Fruit fly (Drosophila melanogaster): ENCODE results near the gene CG11658.

Gene CG11658

DNA sequence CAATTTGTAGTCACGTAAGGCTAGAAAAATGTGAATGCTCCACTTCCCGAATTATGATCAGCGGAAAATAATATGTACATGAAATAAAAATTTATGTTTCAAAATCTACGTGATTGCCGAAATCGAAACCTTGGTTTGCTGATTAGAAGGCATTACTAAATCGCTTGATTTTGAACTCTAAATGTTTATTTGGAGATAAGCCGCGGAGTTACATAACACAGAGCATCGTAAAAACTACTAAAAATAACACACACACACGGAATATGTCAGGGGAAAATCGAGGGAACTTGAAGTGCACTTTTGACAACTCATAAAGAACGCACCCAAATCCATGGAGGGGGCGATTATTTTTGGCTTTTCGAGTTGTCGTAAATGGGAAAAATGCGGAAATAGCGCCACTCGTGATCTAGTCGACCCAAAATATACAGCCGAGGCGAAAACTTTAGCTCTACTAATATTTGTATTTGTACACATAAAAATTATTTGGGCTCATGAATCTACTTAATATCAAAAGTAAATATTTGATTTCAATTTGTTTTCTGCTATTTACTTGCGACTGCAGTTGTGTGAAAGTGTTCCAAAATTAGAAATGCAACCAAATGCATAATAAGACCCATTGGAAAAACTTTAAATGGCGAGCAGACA, 3.3 kb downstream of the CG11658 start:
- TF ChIP-seq CG3032 (tag; optimal IDR thresholded peaks at IDR 0.05) (no peak), Hr39 (GFP tag; optimal IDR thresholded peaks at IDR 0.05) (no peak), cyc (GFP tag; optimal IDR thresholded peaks at IDR 0.05) (no peak), CG7368 (GFP tag; optimal IDR thresholded peaks at IDR 0.05) (no peak), CG16779 (tag; optimal IDR thresholded peaks at IDR 0.05) (no peak), CG10669 (GFP tag; optimal IDR thresholded peaks at IDR 0.05) (no peak), Eip78C (GFP tag) (no peak), dsx (GFP tag; optimal IDR thresholded peaks at IDR 0.05; ENCODE audit: poor library complexity, severe bottlenecking) (no peak), OdsH (GFP tag; optimal IDR thresholded peaks at IDR 0.05) (no peak), Lpt (GFP tag; optimal IDR thresholded peaks at IDR 0.05) (no peak), Ets96B (tag; optimal IDR thresholded peaks at IDR 0.05) (no peak), ss (GFP tag; optimal IDR thresholded peaks at IDR 0.05) (no peak), CG6792 (GFP tag; optimal IDR thresholded peaks at IDR 0.05) (no peak), vri (GFP tag; optimal IDR thresholded peaks at IDR 0.05) (no peak), CG11294 (GFP tag; IDR thresholded peaks at IDR 0.05) (no peak), Eip93F (GFP tag; optimal IDR thresholded peaks at IDR 0.05) (no peak), salr (GFP tag; optimal IDR thresholded peaks at IDR 0.05) (no peak)

DNA sequence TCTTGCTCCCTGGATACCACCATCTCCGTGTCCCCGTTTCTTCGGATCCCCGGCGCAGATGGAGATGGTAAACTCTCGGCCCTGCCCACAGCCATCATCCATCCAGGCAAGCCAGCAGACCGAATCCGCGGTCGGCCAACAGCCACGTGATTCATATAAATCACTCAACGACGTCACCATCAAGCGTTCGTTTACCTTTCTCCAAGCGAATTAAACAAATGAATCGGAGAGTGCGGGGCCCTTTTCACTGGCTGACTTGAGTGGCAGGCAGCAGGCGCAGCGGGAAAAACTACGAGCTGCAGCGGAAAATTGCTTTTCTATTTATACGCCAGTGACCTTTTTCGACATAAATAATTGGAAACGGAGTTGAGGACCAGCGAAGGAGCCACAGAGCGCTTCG, 4.8 kb downstream of the CG11658 start:
- no peak for TF ChIP-seq CG11294 (GFP tag; IDR thresholded peaks at IDR 0.05)
- no peak for TF ChIP-seq CG10669 (GFP tag; optimal IDR thresholded peaks at IDR 0.05)
- TF ChIP-seq Lpt (GFP tag; optimal IDR thresholded peaks at IDR 0.05), result peak; percentile 30
- TF ChIP-seq Sox102F (GFP tag; optimal IDR thresholded peaks at IDR 0.05), result no peak
- TF ChIP-seq fkh (GFP tag; optimal IDR thresholded peaks at IDR 0.05), result no peak
- TF ChIP-seq fd85E (GFP tag; optimal IDR thresholded peaks at IDR 0.05), result no peak
- no peak for TF ChIP-seq CG6854 (GFP tag; optimal IDR thresholded peaks at IDR 0.05)

DNA sequence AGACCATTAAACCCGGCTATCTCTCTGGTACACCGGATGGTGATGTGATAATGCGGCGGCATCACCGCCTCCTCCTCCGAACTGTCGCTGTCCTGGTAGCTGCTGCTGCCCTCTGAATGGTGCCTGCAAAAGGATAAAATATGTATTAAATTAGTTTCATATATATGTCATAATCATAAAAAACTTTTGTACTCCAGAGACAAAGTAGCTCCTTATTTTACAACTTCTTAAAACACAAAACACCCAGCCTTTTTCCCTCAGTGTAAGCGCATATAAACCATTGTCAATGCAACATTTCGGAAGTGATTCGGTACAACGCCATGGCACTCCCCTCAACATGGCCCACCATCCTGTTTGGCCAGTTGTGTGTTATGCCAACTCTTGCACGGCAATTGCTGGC, 6.7 kb downstream of the CG11658 start:
- TF ChIP-seq CG16779 (tag; optimal IDR thresholded peaks at IDR 0.05) (no peak), fd59A (GFP tag; optimal IDR thresholded peaks at IDR 0.05) (no peak), CG6163 (GFP tag; IDR thresholded peaks at IDR 0.05) (peak; percentile 28; the same call in 1 of the 3 replicates), fkh (GFP tag; optimal IDR thresholded peaks at IDR 0.05) (no peak), CG6276 (GFP tag; optimal IDR thresholded peaks at IDR 0.05) (peak; percentile 70), Hr4 (GFP tag; optimal IDR thresholded peaks at IDR 0.05) (peak; percentile 34), Eip78C (GFP tag) (peak; percentile 79), Lpt (GFP tag; optimal IDR thresholded peaks at IDR 0.05) (peak; percentile 28), CG7368 (GFP tag; optimal IDR thresholded peaks at IDR 0.05) (no peak), CG8119 (GFP tag; IDR thresholded peaks at IDR 0.05) (peak; percentile 70), CG32006 (GFP tag; optimal IDR thresholded peaks at IDR 0.05) (peak; percentile 60), spab (GFP tag; optimal IDR thresholded peaks at IDR 0.05) (no peak), CG11294 (GFP tag; IDR thresholded peaks at IDR 0.05) (no peak), Blimp-1 (GFP tag; optimal IDR thresholded peaks at IDR 0.05) (no peak), CG15336 (GFP tag; IDR thresholded peaks at IDR 0.05) (peak; percentile 65), dac (GFP tag; optimal IDR thresholded peaks at IDR 0.05) (peak; percentile 10), pdm3 (GFP tag; optimal IDR thresholded peaks at IDR 0.05) (no peak)

DNA sequence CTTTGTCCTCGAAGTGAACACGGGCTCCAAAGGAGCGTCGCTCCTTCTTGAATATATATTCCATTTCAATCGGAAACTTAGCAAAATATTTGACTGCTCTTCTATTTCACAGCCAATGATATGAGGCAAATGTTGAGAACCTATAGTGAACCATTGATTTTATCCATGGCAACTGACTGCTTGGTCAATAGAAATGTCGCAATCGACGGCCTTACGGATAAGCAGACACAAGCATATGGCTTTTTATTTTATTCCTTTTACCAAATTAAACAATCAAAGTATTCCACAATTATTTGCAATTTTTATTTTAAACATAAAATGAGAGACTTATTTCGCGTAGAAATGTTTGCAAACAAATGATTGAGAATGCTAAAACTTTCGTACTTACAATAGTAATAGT, 9.2 kb downstream of the CG11658 start, which contains the start of gene Dnai2:
TSS of gene Dnai2 (minus strand) at position 101 of the 400 bp plus-strand sequence.
- TF ChIP-seq Eip78C (GFP tag), result no peak
- TF ChIP-seq Hr38 (GFP tag; optimal IDR thresholded peaks at IDR 0.05), result no peak
- TF ChIP-seq CG4318 (GFP tag; optimal IDR thresholded peaks at IDR 0.05), result no peak
- no peak for TF ChIP-seq svp (GFP tag)
- no peak for TF ChIP-seq CG34406 (GFP tag; optimal IDR thresholded peaks at IDR 0.05)
- no peak for TF ChIP-seq CG10669 (GFP tag; optimal IDR thresholded peaks at IDR 0.05)
- TF ChIP-seq CG6792 (GFP tag; optimal IDR thresholded peaks at IDR 0.05), result no peak
- no peak for TF ChIP-seq Ets21C (GFP tag; optimal IDR thresholded peaks at IDR 0.05)
- no peak for TF ChIP-seq CG10631 (GFP tag; optimal IDR thresholded peaks at IDR 0.05)
- TF ChIP-seq eg (GFP tag; IDR thresholded peaks at IDR 0.05), result no peak
- no peak for TF ChIP-seq CG6276 (GFP tag; optimal IDR thresholded peaks at IDR 0.05)
- TF ChIP-seq Smox (GFP tag; optimal IDR thresholded peaks at IDR 0.05), result no peak
- TF ChIP-seq CG32006 (GFP tag; optimal IDR thresholded peaks at IDR 0.05), result no peak
- no peak for TF ChIP-seq CG6163 (GFP tag; IDR thresholded peaks at IDR 0.05)
- TF ChIP-seq CG16779 (tag; optimal IDR thresholded peaks at IDR 0.05), result no peak
- no peak for TF ChIP-seq Blimp-1 (GFP tag; optimal IDR thresholded peaks at IDR 0.05)
- no peak for TF ChIP-seq fd85E (GFP tag; optimal IDR thresholded peaks at IDR 0.05)
- TF ChIP-seq Eip93F (GFP tag; optimal IDR thresholded peaks at IDR 0.05), result no peak
- TF ChIP-seq net (GFP tag; optimal IDR thresholded peaks at IDR 0.05), result no peak
- no peak for TF ChIP-seq pdm3 (GFP tag; optimal IDR thresholded peaks at IDR 0.05)
